Fruit fly (Drosophila melanogaster): ENCODE results near the gene CG11076.

Gene CG11076

DNA sequence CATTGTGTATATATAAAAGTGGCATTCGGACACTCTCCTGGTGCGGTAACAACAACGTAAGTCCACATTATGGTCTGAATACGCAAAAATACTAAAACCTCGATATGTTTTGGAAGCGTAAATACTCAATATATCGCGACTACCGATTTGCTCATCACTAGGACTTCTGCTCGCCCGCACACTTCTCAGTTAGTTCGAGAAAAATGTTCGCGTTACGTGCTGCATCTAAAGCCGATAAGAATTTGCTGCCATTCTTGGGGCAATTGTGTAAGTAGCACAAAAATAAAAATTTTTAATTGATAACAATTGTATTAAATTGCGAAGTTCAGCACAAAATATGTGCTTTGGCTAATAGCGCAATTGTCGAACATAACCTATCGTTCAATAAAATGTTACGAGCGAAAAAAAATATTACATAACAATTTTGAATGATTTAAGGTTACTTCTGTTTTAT is at the start of gene CG11076 (continued):
- peak; percentile 96 for TF ChIP-seq CG30020 (tag; optimal IDR thresholded peaks at IDR 0.05)

DNA sequence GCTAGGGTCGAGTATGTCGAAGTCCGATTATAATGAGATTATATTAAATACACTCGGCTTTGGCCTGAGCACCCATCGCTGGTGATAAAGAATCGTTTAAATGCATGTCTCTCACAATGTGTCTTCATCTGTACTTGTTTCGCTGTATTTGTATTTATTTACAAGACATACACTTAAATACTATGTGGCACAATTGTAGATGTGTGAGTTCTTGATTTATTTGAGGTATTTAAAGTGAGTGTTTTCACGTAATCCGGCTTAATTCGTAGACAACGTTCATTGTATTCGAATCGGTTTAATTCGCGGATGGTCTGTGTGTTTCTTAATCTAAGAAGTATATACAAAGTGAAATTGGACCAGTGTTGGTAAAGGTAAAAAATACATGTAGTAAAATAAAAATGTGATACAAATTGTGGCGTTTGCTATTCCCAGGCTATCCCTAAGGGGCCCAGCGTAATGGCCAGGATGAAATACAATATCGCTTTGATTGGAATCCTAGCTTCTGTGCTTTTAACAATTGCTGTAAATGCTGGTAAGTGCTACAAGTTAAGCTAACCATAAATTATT is 33.2 kb upstream of the CG11076 start, which contains the start of gene Zyx:
Gene Zyx (minus strand): TSS at position 350 of the 567 bp plus-strand sequence.
- TF ChIP-seq CG11085 (GFP tag; IDR thresholded peaks at IDR 0.05) = no peak
- peak; percentile 2 for TF ChIP-seq sug (tag; optimal IDR thresholded peaks at IDR 0.05)
- TF ChIP-seq stwl (tag; optimal IDR thresholded peaks at IDR 0.05) = peak; percentile 98
- TF ChIP-seq CG17802 (tag; optimal IDR thresholded peaks at IDR 0.05) = peak; percentile 48
- TF ChIP-seq tap (tag; optimal IDR thresholded peaks at IDR 0.05) = no peak
- TF ChIP-seq CG8290 (GFP tag; optimal IDR thresholded peaks at IDR 0.05) = peak; percentile 69
- TF ChIP-seq CG8290 (tag; optimal IDR thresholded peaks at IDR 0.05) = peak in 1 of 2 experiments; percentile 39
- TF ChIP-seq CG2199 (GFP tag; IDR thresholded peaks at IDR 0.05) = peak; percentile 78; the same call in 2 of the 3 replicates
- no peak for TF ChIP-seq eyg (GFP tag; optimal IDR thresholded peaks at IDR 0.05)
- peak; percentile 80 for TF ChIP-seq CG10267 (tag; optimal IDR thresholded peaks at IDR 0.05)
- TF ChIP-seq ewg (GFP tag; optimal IDR thresholded peaks at IDR 0.05) = no peak
- no peak for TF ChIP-seq Oaz (GFP tag; IDR thresholded peaks at IDR 0.05)
- peak in 1 of 2 experiments; percentile 20 for TF ChIP-seq eve (GFP tag; optimal IDR thresholded peaks at IDR 0.05)
- TF ChIP-seq Optix (GFP tag; IDR thresholded peaks at IDR 0.05) = no peak
- 0 out of 4 replicates have a peak, but pooled peaks have one; percentile 28 for TF ChIP-seq Dll (GFP tag; IDR thresholded peaks at IDR 0.05; ENCODE audit: partially characterized antibody)
- TF ChIP-seq CG34376 (GFP tag; optimal IDR thresholded peaks at IDR 0.05) = peak; percentile 71
- TF ChIP-seq sens (GFP tag) = peak; percentile 77
- peak; percentile 9 for TF ChIP-seq CG1603 (tag; optimal IDR thresholded peaks at IDR 0.05)
- no peak for TF ChIP-seq MESR4 (GFP tag; optimal IDR thresholded peaks at IDR 0.05)
- TF ChIP-seq CG17359 (tag; optimal IDR thresholded peaks at IDR 0.05) = no peak
- peak; percentile 80 for TF ChIP-seq CG30020 (tag; optimal IDR thresholded peaks at IDR 0.05)
- peak; percentile 20 for TF ChIP-seq lilli (GFP tag; optimal IDR thresholded peaks at IDR 0.05)

DNA sequence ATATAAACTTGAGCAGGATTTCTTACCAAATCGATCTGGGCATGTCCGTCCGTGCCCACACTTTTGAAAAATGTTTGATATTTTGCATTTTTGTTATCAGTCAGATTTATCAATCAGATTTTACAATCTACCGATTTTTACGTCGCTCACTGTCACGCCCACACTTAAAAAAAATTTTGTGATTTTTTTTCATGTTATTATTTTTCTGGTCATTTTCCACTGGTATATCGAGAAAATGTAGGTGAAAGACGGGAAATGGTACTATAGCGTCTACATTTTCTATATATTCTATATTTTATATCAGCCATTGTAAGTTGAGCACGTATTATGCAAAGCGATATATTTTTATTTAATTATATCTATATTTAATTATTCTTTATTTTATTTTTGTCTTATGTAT is 32.7 kb upstream of the CG11076 start:
- TF ChIP-seq E2f1 (GFP tag; IDR thresholded peaks at IDR 0.05) (0 out of 2 replicates have a peak, but pooled peaks have one; percentile 38), CG2199 (GFP tag; IDR thresholded peaks at IDR 0.05) (no peak), CG16779 (GFP tag; IDR thresholded peaks at IDR 0.05) (no peak), row (GFP tag; IDR thresholded peaks at IDR 0.05) (peak; percentile 32), hkb (optimal IDR thresholded peaks at IDR 0.05) (no peak), hkb (GFP tag; IDR thresholded peaks at IDR 0.05) (0 out of 2 replicates have a peak, but pooled peaks have one; percentile 38), CG17359 (tag; optimal IDR thresholded peaks at IDR 0.05) (peak; percentile 7), ATbp (GFP tag; optimal IDR thresholded peaks at IDR 0.05) (peak; percentile 32), CG17361 (GFP tag; IDR thresholded peaks at IDR 0.05) (peak; percentile 45; the same call in 2 of the 3 replicates), ttk (GFP tag; IDR thresholded peaks at IDR 0.05) (no peak), ems (GFP tag; optimal IDR thresholded peaks at IDR 0.05) (no peak), CG17829 (tag; optimal IDR thresholded peaks at IDR 0.05) (no peak), Xrp1 (GFP tag; IDR thresholded peaks at IDR 0.05) (peak; percentile 30; the same call in 1 of the 2 replicates), PHDP (tag; optimal IDR thresholded peaks at IDR 0.05) (peak; percentile 7), bsh (GFP tag; optimal IDR thresholded peaks at IDR 0.05) (peak in 1 of 2 experiments; percentile 27), Ets65A (GFP tag) (peak; percentile 26), fd3F (GFP tag; optimal IDR thresholded peaks at IDR 0.05) (peak; percentile 10), tin (GFP tag; optimal IDR thresholded peaks at IDR 0.05) (peak; percentile 24), CG13123 (GFP tag; optimal IDR thresholded peaks at IDR 0.05) (peak; percentile 11), fd96Cb (tag; optimal IDR thresholded peaks at IDR 0.05) (peak; percentile 31), zf30C (GFP tag; optimal IDR thresholded peaks at IDR 0.05) (peak; percentile 75), CG34224 (GFP tag; IDR thresholded peaks at IDR 0.05; ENCODE audit: partially characterized antibody) (no peak), Hsf (GFP tag; optimal IDR thresholded peaks at IDR 0.05) (no peak), Camta (GFP tag; optimal IDR thresholded peaks at IDR 0.05) (no peak), CG6654 (GFP tag; optimal IDR thresholded peaks at IDR 0.05) (no peak), CG3407 (GFP tag; optimal IDR thresholded peaks at IDR 0.05) (peak; percentile 3), Aef1 (GFP tag; IDR thresholded peaks at IDR 0.05) (no peak), dmrt11E (tag; optimal IDR thresholded peaks at IDR 0.05) (peak; percentile 38)

All from whole organism, embryonic.